Worm (Caenorhabditis elegans): Measurements from ENCODE around the gene ZK892.4.

- no peak for TF ChIP-seq him-1 (tag; optimal IDR thresholded peaks at IDR 0.05)
- TF ChIP-seq dao-5 (tag; optimal IDR thresholded peaks at IDR 0.05): no peak
Observed at ce11 chrII:10001546-10001945, 4.8 kb upstream of the ZK892.4 start, which contains the start of gene ZK892.3.

Measured in whole organism, L4/young adult.